Worm (Caenorhabditis elegans) whole organism, young adult: Measurements from ENCODE around the gene srb-11.

Source experiments
- T07F8.4 ChIP-seq: sonication (generic microtip); optimal IDR thresholded peaks from 2 replicates; lab custom pipeline; 2016; ENCODE audit warnings: mild to moderate bottlenecking, missing genetic modification characterization, moderate library complexity, missing compliant biosample characterization
- ama-1 ChIP-seq, 3 experiments: fragments of 150-350 bp in 1 of 3; sonication (generic microtip) in 2 of 3; optimal IDR thresholded peaks; 2 replicates each; lab custom pipeline; 2014 to 2018; ENCODE audit warnings: missing biosample characterization in 2 of 3, missing genetic modification characterization in 2 of 3, missing genetic modification reagents in 2 of 3
- efl-1 ChIP-seq: fragments of 150-350 bp; optimal IDR thresholded peaks from 2 replicates; lab custom pipeline; 2014; ENCODE audit warnings: missing biosample characterization, missing genetic modification reagents, missing genetic modification characterization
- nhr-80 ChIP-seq: sonication (generic microtip); optimal IDR thresholded peaks from 2 replicates; lab custom pipeline; 2016; ENCODE audit warnings: missing genetic modification characterization, missing compliant biosample characterization
- somi-1 ChIP-seq: fragments of 200-800 bp; sonication (Bioruptor generic); optimal IDR thresholded peaks from 2 replicates; lab custom pipeline; 2018; ENCODE audit warnings: mild to moderate bottlenecking, missing genetic modification characterization, missing compliant biosample characterization

DNA sequence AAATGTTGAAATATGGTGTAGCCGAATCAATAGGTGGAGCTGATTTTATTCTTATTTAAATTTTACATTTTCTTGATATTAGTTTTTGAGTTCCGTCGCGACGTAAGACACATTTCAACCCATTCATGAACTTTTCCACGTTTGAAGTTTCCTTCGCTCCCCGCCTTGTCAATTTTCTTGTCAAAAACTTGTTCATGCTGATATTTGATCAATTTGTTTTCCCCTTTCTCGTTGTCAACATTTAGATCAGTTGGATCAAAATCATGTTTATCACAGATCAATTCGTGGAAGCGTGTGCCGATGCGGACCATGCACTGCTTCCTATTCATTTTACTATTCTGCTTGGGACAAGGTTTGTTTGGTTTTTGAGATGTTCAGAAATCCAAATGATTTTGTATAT lies 9.8 kb downstream of the srb-11 start, which contains the start of gene chtb-2:
- TF ChIP-seq somi-1 (GFP tag; lab: Kevin White, UChicago): no peak
- TF ChIP-seq ama-1 (optimal IDR thresholded peaks at IDR 0.05; lab: Kevin White, UChicago): no peak
- no peak for TF ChIP-seq ama-1 (GFP tag; optimal IDR thresholded peaks at IDR 0.05; lab: Kevin White, UChicago)
- no peak for TF ChIP-seq T07F8.4 (tag; lab: Kevin White, UChicago)
- TF ChIP-seq nhr-80 (tag; lab: Kevin White, UChicago): no peak
- no peak for TF ChIP-seq efl-1 (GFP tag; lab: Kevin White, UChicago)
